In genomic region chrII:8450750-8451149, ce11 we compare ENCODE assay signal across 4 worm cellular contexts.
A peak's percentile ranks its signal among the peaks of the same experiment; 100 is the strongest.
TF ChIP-seq lines count a peak whose summit lies in the region.

No protein-coding gene starts in this region.

TF ChIP-seq in whole organism, L1 larva, 84 proteins besides CTCF, POLR2A, EP300 and RAD21:
- no peak for TF ChIP-seq swsn-7 (tag; optimal IDR thresholded peaks at IDR 0.05; lab: Kevin White, UChicago)
- TF ChIP-seq pax-3 (tag; optimal IDR thresholded peaks at IDR 0.05; lab: Kevin White, UChicago), result no peak
- TF ChIP-seq lin-14 (GFP tag; optimal IDR thresholded peaks at IDR 0.05; lab: Kevin White, UChicago), result peak; percentile 61
- TF ChIP-seq lin-39 (tag; optimal IDR thresholded peaks at IDR 0.05; lab: Kevin White, UChicago), result no peak
- TF ChIP-seq snu-23 (GFP tag; optimal IDR thresholded peaks at IDR 0.05; lab: Kevin White, UChicago), result peak; percentile 8
- TF ChIP-seq nhr-19 (GFP tag; conservative IDR thresholded peaks at IDR 0.05; lab: Robert Waterston, UW), result peak; percentile 40; the same call in 1 of the 2 replicates
- TF ChIP-seq ceh-88 (GFP tag; IDR thresholded peaks at IDR 0.05; lab: Robert Waterston, UW), result no peak
- TF ChIP-seq dpl-1 (GFP tag; optimal IDR thresholded peaks at IDR 0.05; lab: Kevin White, UChicago), result no peak
- peak; percentile 73 for TF ChIP-seq nhr-85 (tag; lab: Kevin White, UChicago)
- TF ChIP-seq ceh-63 (GFP tag; optimal IDR thresholded peaks at IDR 0.05; lab: Kevin White, UChicago), result no peak
- TF ChIP-seq nhr-71 (tag; optimal IDR thresholded peaks at IDR 0.05; lab: Kevin White, UChicago), result peak; percentile 33
- peak in 2 of 6 experiments; percentile 15 to 70 for TF ChIP-seq elt-3 (tag; optimal IDR thresholded peaks at IDR 0.05; lab: Kevin White, UChicago)
- no peak for TF ChIP-seq pqm-1 (tag; optimal IDR thresholded peaks at IDR 0.05; lab: Kevin White, UChicago)
- TF ChIP-seq nhr-12 (tag; optimal IDR thresholded peaks at IDR 0.05; lab: Kevin White, UChicago), result no peak
- peak; percentile 74 for TF ChIP-seq blmp-1 (tag; optimal IDR thresholded peaks at IDR 0.05; lab: Kevin White, UChicago)
- no peak for TF ChIP-seq F16B12.6 (tag; optimal IDR thresholded peaks at IDR 0.05; lab: Kevin White, UChicago)
- no peak for TF ChIP-seq snpc-4 (tag; optimal IDR thresholded peaks at IDR 0.05; lab: Kevin White, UChicago)
- peak in 1 of 2 experiments; percentile 31 for TF ChIP-seq mdl-1 (tag; optimal IDR thresholded peaks at IDR 0.05; lab: Kevin White, UChicago)
- no peak for TF ChIP-seq ceh-82 (tag; optimal IDR thresholded peaks at IDR 0.05; lab: Kevin White, UChicago)
- peak; percentile 48 for TF ChIP-seq nhr-20 (tag; optimal IDR thresholded peaks at IDR 0.05; lab: Kevin White, UChicago)

TF ChIP-seq in whole organism, L2 larva, 48 proteins besides CTCF, POLR2A, EP300 and RAD21:
- peak; percentile 19 for TF ChIP-seq C34F6.9 (tag; optimal IDR thresholded peaks at IDR 0.05; lab: Kevin White, UChicago)
- no peak for TF ChIP-seq ztf-11 (tag; optimal IDR thresholded peaks at IDR 0.05; lab: Kevin White, UChicago)
- TF ChIP-seq ztf-4 (tag; optimal IDR thresholded peaks at IDR 0.05; lab: Kevin White, UChicago), result no peak
- peak; percentile 67 for TF ChIP-seq nhr-129 (tag; optimal IDR thresholded peaks at IDR 0.05; lab: Kevin White, UChicago)
- peak; percentile 21 for TF ChIP-seq sma-9 (GFP tag; optimal IDR thresholded peaks at IDR 0.05; lab: Kevin White, UChicago)
- no peak for TF ChIP-seq sma-9 (tag; optimal IDR thresholded peaks at IDR 0.05; lab: Kevin White, UChicago)
TF ChIP-seq in whole organism, L2 larva: peak in this region for 3.

TF ChIP-seq in whole organism, L3 larva, 47 proteins besides CTCF, POLR2A, EP300 and RAD21:
- TF ChIP-seq pha-4 (tag; optimal IDR thresholded peaks at IDR 0.05; lab: Kevin White, UChicago) (peak; percentile 10), egl-27 (tag; optimal IDR thresholded peaks at IDR 0.05; lab: Kevin White, UChicago) (no peak)

TF ChIP-seq in whole organism, L4 larva, 104 proteins besides CTCF, POLR2A, EP300 and RAD21:
- TF ChIP-seq unc-62 (GFP tag; optimal IDR thresholded peaks at IDR 0.05 in 1 of 2; lab: Kevin White, UChicago), result peak in 1 of 2 experiments; percentile 51
- no peak for TF ChIP-seq unc-62 (tag; optimal IDR thresholded peaks at IDR 0.05; lab: Kevin White, UChicago)
- peak in 1 of 2 experiments; percentile 40 for TF ChIP-seq hif-1 (tag; optimal IDR thresholded peaks at IDR 0.05; lab: Kevin White, UChicago)
- peak; percentile 2 for TF ChIP-seq mxl-3 (GFP tag; optimal IDR thresholded peaks at IDR 0.05; lab: Kevin White, UChicago)
- no peak for TF ChIP-seq ztf-11 (tag; optimal IDR thresholded peaks at IDR 0.05; lab: Kevin White, UChicago)
